Worm (Caenorhabditis elegans) whole organism, L1 larva: ENCODE data around the gene str-48.

Source experiments
- ama-1 ChIP-seq: fragments of 150-350 bp; optimal IDR thresholded peaks from 2 replicates; lab custom pipeline; 2014
- ceh-8 ChIP-seq: fragments of 200-800 bp; sonication (Bioruptor generic); optimal IDR thresholded peaks from 2 replicates; lab custom pipeline; 2018; ENCODE audit warnings: mild to moderate bottlenecking, missing genetic modification characterization, moderate library complexity, missing compliant biosample characterization
- ceh-88 ChIP-seq: fragments of 200-800 bp; sonication (Bioruptor generic); IDR thresholded peaks from 2 replicates; pipeline ENCODE4 v1.3.6; 2022; ENCODE audit warnings: missing genetic modification characterization, missing compliant biosample characterization
- ces-1 ChIP-seq: fragments of 150-350 bp; optimal IDR thresholded peaks from 2 replicates; lab custom pipeline; 2014; ENCODE audit warnings: missing biosample characterization, missing genetic modification reagents, missing genetic modification characterization
- lsy-2 ChIP-seq, 2 experiments: fragments of 150-350 bp; optimal IDR thresholded peaks; 2 replicates each; lab custom pipeline; 2014; ENCODE audit warnings: missing biosample characterization in 2 of 2, missing genetic modification characterization in 2 of 2
- nhr-77 ChIP-seq: fragments of 150-350 bp; optimal IDR thresholded peaks from 2 replicates; lab custom pipeline; 2014; ENCODE audit warnings: missing biosample characterization, missing genetic modification characterization
- pqm-1 ChIP-seq: sonication (generic microtip); optimal IDR thresholded peaks from 3 replicates; lab custom pipeline; 2017; ENCODE audit warnings: missing biosample characterization, missing genetic modification characterization
- skn-1 ChIP-seq: fragments of 150-350 bp; optimal IDR thresholded peaks from 2 replicates; lab custom pipeline; 2014; ENCODE audit warnings: missing biosample characterization, missing genetic modification characterization

- TF ChIP-seq skn-1 (tag; lab: Kevin White, UChicago): no peak
- TF ChIP-seq lsy-2 (tag; optimal IDR thresholded peaks at IDR 0.05; lab: Kevin White, UChicago): peak in 1 of 2 experiments; percentile 25
- no peak for TF ChIP-seq ceh-8 (GFP tag; lab: Kevin White, UChicago)
- no peak for TF ChIP-seq ceh-88 (GFP tag; lab: Robert Waterston, UW)
- no peak for TF ChIP-seq ces-1 (GFP tag; lab: Kevin White, UChicago)
- no peak for TF ChIP-seq pqm-1
- TF ChIP-seq ama-1 (lab: Kevin White, UChicago): no peak
- TF ChIP-seq nhr-77 (tag; lab: Kevin White, UChicago): no peak
These were observed 26.3 kb upstream of the str-48 start for ce11 chrIV:7095396-7095964.
